Worm (Caenorhabditis elegans) whole organism, L1 larva: ENCODE results near the gene top-2.

Experiments used
- F16B12.6 ChIP-seq: fragments of 150-350 bp; optimal IDR thresholded peaks from 2 replicates; lab custom pipeline; 2014; ENCODE audit warnings: missing biosample characterization, missing genetic modification characterization
- aha-1 ChIP-seq: fragments of 150-350 bp; optimal IDR thresholded peaks from 2 replicates; lab custom pipeline; 2014; ENCODE audit warnings: missing biosample characterization, missing genetic modification characterization
- alr-1 ChIP-seq: fragments of 200-800 bp; sonication (Bioruptor generic); optimal IDR thresholded peaks from 2 replicates; lab custom pipeline; 2018; ENCODE audit warnings: borderline replicate concordance, mild to moderate bottlenecking, missing genetic modification characterization, missing compliant biosample characterization
- aly-2 ChIP-seq: fragments of 150-350 bp; optimal IDR thresholded peaks from 2 replicates; lab custom pipeline; 2014; ENCODE audit warnings: missing biosample characterization, missing genetic modification characterization
- ama-1 ChIP-seq: fragments of 150-350 bp; optimal IDR thresholded peaks from 2 replicates; lab custom pipeline; 2014
- blmp-1 ChIP-seq: fragments of 150-350 bp; optimal IDR thresholded peaks from 2 replicates; lab custom pipeline; 2014; ENCODE audit warnings: missing biosample characterization, missing genetic modification characterization
- ces-1 ChIP-seq: fragments of 150-350 bp; optimal IDR thresholded peaks from 2 replicates; lab custom pipeline; 2014; ENCODE audit warnings: missing biosample characterization, missing genetic modification reagents, missing genetic modification characterization
- dpl-1 ChIP-seq, 3 experiments: fragments of 150-350 bp in 2 of 3; sonication (generic microtip) in 1 of 3; optimal IDR thresholded peaks; 2 replicates each; lab custom pipeline; 2014 to 2017; ENCODE audit warnings: missing biosample characterization in 3 of 3, missing genetic modification characterization in 3 of 3, missing genetic modification reagents in 3 of 3
- dsc-1 ChIP-seq: sonication (generic microtip); optimal IDR thresholded peaks from 2 replicates; lab custom pipeline; 2016; ENCODE audit warnings: mild to moderate bottlenecking, missing genetic modification characterization, missing compliant biosample characterization
- efl-1 ChIP-seq, 4 experiments: fragments of 150-350 bp; optimal IDR thresholded peaks in 3 of 4; peaks in 1 of 4; 1 replicate in 1 of 4; 2 replicates in 3 of 4; lab custom pipeline; 2014; ENCODE audit warnings: missing biosample characterization in 2 of 4, missing genetic modification characterization in 2 of 4, missing genetic modification reagents in 2 of 4
- efl-3 ChIP-seq: fragments of 200-800 bp; sonication (Bioruptor generic); optimal IDR thresholded peaks from 2 replicates; lab custom pipeline; 2018; ENCODE audit warnings: mild to moderate bottlenecking, missing genetic modification characterization, missing compliant biosample characterization
- egl-27 ChIP-seq, 2 experiments: fragments of 150-350 bp in 1 of 2; sonication (generic microtip); optimal IDR thresholded peaks; 3 replicates each; lab custom pipeline; 2017 to 2018; ENCODE audit warnings: missing biosample characterization in 2 of 2, missing genetic modification characterization in 2 of 2, missing genetic modification reagents in 2 of 2
- elt-2 ChIP-seq: sonication (generic microtip); optimal IDR thresholded peaks from 2 replicates; lab custom pipeline; 2016; ENCODE audit warnings: missing genetic modification characterization, mild to moderate bottlenecking, inconsistent platforms, missing compliant biosample characterization, missing genetic modification reagents
- fkh-10 ChIP-seq: sonication (generic microtip); optimal IDR thresholded peaks from 2 replicates; lab custom pipeline; 2017; ENCODE audit warnings: missing biosample characterization, missing genetic modification reagents, missing genetic modification characterization
- fkh-4 ChIP-seq: sonication (generic microtip); optimal IDR thresholded peaks from 2 replicates; lab custom pipeline; 2016; ENCODE audit warnings: missing compliant biosample characterization, missing genetic modification characterization, borderline replicate concordance
- fos-1 ChIP-seq: fragments of 150-350 bp; optimal IDR thresholded peaks from 2 replicates; lab custom pipeline; 2014; ENCODE audit warnings: missing biosample characterization, missing genetic modification characterization
- hlh-4 ChIP-seq: sonication (generic microtip); optimal IDR thresholded peaks from 2 replicates; lab custom pipeline; 2016; ENCODE audit warnings: mild to moderate bottlenecking, missing genetic modification characterization, missing compliant biosample characterization
- lin-13 ChIP-seq: fragments of 150-350 bp; optimal IDR thresholded peaks from 2 replicates; lab custom pipeline; 2014; ENCODE audit warnings: missing biosample characterization, missing genetic modification reagents, missing genetic modification characterization
- lin-14 ChIP-seq: fragments of 200-800 bp; sonication (Bioruptor generic); optimal IDR thresholded peaks from 2 replicates; lab custom pipeline; 2018; ENCODE audit warnings: mild to moderate bottlenecking, missing genetic modification characterization, moderate library complexity, missing compliant biosample characterization
- lin-15B ChIP-seq: fragments of 150-350 bp; sonication (generic microtip); optimal IDR thresholded peaks from 3 replicates; lab custom pipeline; 2014; ENCODE audit warnings: missing biosample characterization, missing genetic modification characterization
- lin-39 ChIP-seq: fragments of 150-350 bp; optimal IDR thresholded peaks from 2 replicates; lab custom pipeline; 2014; ENCODE audit warnings: missing biosample characterization, missing genetic modification reagents, missing genetic modification characterization
- lir-3 ChIP-seq: sonication (generic microtip); optimal IDR thresholded peaks from 2 replicates; lab custom pipeline; 2016; ENCODE audit warnings: mild to moderate bottlenecking, missing genetic modification characterization, moderate library complexity, missing compliant biosample characterization; ENCODE audit not compliant: poor library complexity
- mep-1 ChIP-seq: fragments of 150-350 bp; optimal IDR thresholded peaks from 2 replicates; lab custom pipeline; 2014; ENCODE audit warnings: missing biosample characterization, missing genetic modification characterization
- nhr-47 ChIP-seq: sonication (generic microtip); optimal IDR thresholded peaks from 2 replicates; lab custom pipeline; 2016; ENCODE audit warnings: mild to moderate bottlenecking, missing genetic modification characterization, moderate library complexity, missing compliant biosample characterization
- nhr-71 ChIP-seq: sonication (generic microtip); optimal IDR thresholded peaks from 2 replicates; lab custom pipeline; 2016; ENCODE audit warnings: mild to moderate bottlenecking, missing genetic modification characterization, moderate library complexity, missing compliant biosample characterization
- nhr-84 ChIP-seq: sonication (generic microtip); optimal IDR thresholded peaks from 2 replicates; lab custom pipeline; 2017; ENCODE audit warnings: missing biosample characterization, missing genetic modification characterization
- pqm-1 ChIP-seq: sonication (generic microtip); optimal IDR thresholded peaks from 3 replicates; lab custom pipeline; 2017; ENCODE audit warnings: missing biosample characterization, missing genetic modification characterization
- skn-1 ChIP-seq: fragments of 150-350 bp; optimal IDR thresholded peaks from 2 replicates; lab custom pipeline; 2014; ENCODE audit warnings: missing biosample characterization, missing genetic modification characterization
- snpc-4 ChIP-seq: fragments of 150-350 bp; optimal IDR thresholded peaks from 2 replicates; lab custom pipeline; 2014; ENCODE audit warnings: missing biosample characterization, missing genetic modification characterization
- snu-23 ChIP-seq: sonication (generic microtip); optimal IDR thresholded peaks from 2 replicates; lab custom pipeline; 2016; ENCODE audit warnings: missing genetic modification characterization, missing compliant biosample characterization
- sox-4 ChIP-seq: sonication (generic microtip); optimal IDR thresholded peaks from 2 replicates; lab custom pipeline; 2016; ENCODE audit warnings: missing genetic modification characterization, missing compliant biosample characterization
- sptf-1 ChIP-seq: fragments of 150-350 bp; optimal IDR thresholded peaks from 2 replicates; lab custom pipeline; 2014; ENCODE audit warnings: missing biosample characterization, missing genetic modification characterization
- swsn-7 ChIP-seq: sonication (generic microtip); optimal IDR thresholded peaks from 2 replicates; lab custom pipeline; 2016; ENCODE audit warnings: missing genetic modification characterization, missing compliant biosample characterization

top-2 gene

ce11 chrII:11922757-11923538 lies 48.0 kb downstream of the top-2 start:
- no peak for TF ChIP-seq lin-13 (GFP tag; lab: Kevin White, UChicago)
- no peak for TF ChIP-seq F16B12.6 (tag; lab: Kevin White, UChicago)
- TF ChIP-seq efl-1 (optimal IDR thresholded peaks at IDR 0.05; lab: Kevin White, UChicago): no peak
- TF ChIP-seq efl-1 (GFP tag; optimal IDR thresholded peaks at IDR 0.05 in 1 of 2; lab: Kevin White, UChicago): peak in 1 of 2 experiments; percentile 61
- no peak for TF ChIP-seq sptf-1
- TF ChIP-seq lin-39 (tag; lab: Kevin White, UChicago): no peak
- no peak for TF ChIP-seq lir-3 (tag; lab: Kevin White, UChicago)
- TF ChIP-seq ces-1 (GFP tag; lab: Kevin White, UChicago): no peak
- TF ChIP-seq fkh-4 (tag; lab: Kevin White, UChicago): no peak

- no peak for TF ChIP-seq nhr-84 (tag; lab: Kevin White, UChicago)
- no peak for TF ChIP-seq lin-15B
- no peak for TF ChIP-seq snu-23
- no peak for TF ChIP-seq pqm-1 (tag; lab: Kevin White, UChicago)
- no peak for TF ChIP-seq aha-1
- TF ChIP-seq egl-27 (tag; optimal IDR thresholded peaks at IDR 0.05; lab: Kevin White, UChicago): no peak
- TF ChIP-seq swsn-7: no peak
- TF ChIP-seq F16B12.6 (tag; lab: Kevin White, UChicago): no peak
- TF ChIP-seq efl-3 (GFP tag; lab: Kevin White, UChicago): no peak
- TF ChIP-seq fkh-10 (GFP tag; lab: Kevin White, UChicago): no peak
- TF ChIP-seq lir-3 (tag; lab: Kevin White, UChicago): no peak
- TF ChIP-seq dsc-1: no peak
- no peak for TF ChIP-seq alr-1 (tag; lab: Kevin White, UChicago)
- no peak for TF ChIP-seq aly-2 (tag; lab: Kevin White, UChicago)
- TF ChIP-seq dpl-1 (GFP tag; optimal IDR thresholded peaks at IDR 0.05; lab: Kevin White, UChicago): no peak
Observed at ce11 chrII:11923620-11924298, 48.8 kb downstream of the top-2 start.

ce11 chrII:11925203-11925602 lies 50.3 kb downstream of the top-2 start:
- TF ChIP-seq elt-2: no peak
- no peak for TF ChIP-seq efl-3 (GFP tag; lab: Kevin White, UChicago)
- TF ChIP-seq skn-1 (tag; lab: Kevin White, UChicago): no peak
- TF ChIP-seq sox-4 (tag; lab: Kevin White, UChicago): no peak
- no peak for TF ChIP-seq mep-1 (tag; lab: Kevin White, UChicago)
- no peak for TF ChIP-seq sptf-1
- TF ChIP-seq ama-1 (lab: Kevin White, UChicago): no peak
- TF ChIP-seq snu-23: no peak

DNA sequence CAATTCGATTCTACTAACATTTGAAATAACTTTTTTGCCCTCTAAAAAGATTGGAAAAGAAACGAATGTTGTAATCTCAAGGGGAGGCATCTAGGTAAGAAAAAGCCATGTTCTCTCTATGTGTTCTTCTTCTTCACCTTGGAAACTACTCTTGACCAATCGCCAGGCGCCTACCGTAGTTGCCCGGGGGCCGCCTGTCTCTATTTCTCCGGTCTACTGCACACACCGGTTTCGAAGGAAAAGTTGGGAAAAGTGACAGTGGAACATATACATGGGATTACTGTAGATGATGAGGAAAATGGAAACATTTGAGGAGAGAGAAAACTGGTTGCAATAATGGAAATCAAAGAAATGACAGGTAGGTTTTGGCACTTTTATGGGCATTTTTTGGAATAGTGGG lies 51.6 kb downstream of the top-2 start:
- TF ChIP-seq nhr-47 (tag; lab: Kevin White, UChicago) (no peak), lin-14 (GFP tag; lab: Kevin White, UChicago) (no peak), nhr-71 (tag; lab: Kevin White, UChicago) (no peak)
- TF ChIP-seq, all 84 proteins: peak for 0

- TF ChIP-seq blmp-1 (tag; lab: Kevin White, UChicago) (peak; percentile 78), lin-14 (GFP tag; lab: Kevin White, UChicago) (peak; percentile 26), snpc-4 (tag; lab: Kevin White, UChicago) (no peak), fos-1 (tag; lab: Kevin White, UChicago) (no peak), hlh-4 (tag; lab: Kevin White, UChicago) (no peak), efl-1 (optimal IDR thresholded peaks at IDR 0.05; lab: Kevin White, UChicago) (no peak), efl-1 (GFP tag; optimal IDR thresholded peaks at IDR 0.05 in 1 of 2; lab: Kevin White, UChicago) (peak in 1 of 2 experiments; percentile 65)
Observed at ce11 chrII:11928752-11929151, 53.8 kb downstream of the top-2 start.
